Fruit fly (Drosophila melanogaster) whole organism, prepupa: ENCODE measurements around the gene msl-3.

Experiments used
- Blimp-1 ChIP-seq: fragments of 200-800 bp; sonication (Bioruptor generic); optimal IDR thresholded peaks from 3 replicates; lab custom pipeline; 2017; ENCODE audit warnings: missing biosample characterization, missing genetic modification characterization, mild to moderate bottlenecking, moderate library complexity, missing genetic modification reagents
- CG10631 ChIP-seq: fragments of 200-800 bp; sonication (Bioruptor generic); optimal IDR thresholded peaks from 2 replicates; lab custom pipeline; 2016; ENCODE audit warnings: missing biosample characterization, missing genetic modification characterization
- CG10669 ChIP-seq: fragments of 200-800 bp; sonication (Bioruptor generic); optimal IDR thresholded peaks from 3 replicates; lab custom pipeline; 2018; ENCODE audit warnings: missing biosample characterization, mild to moderate bottlenecking, missing genetic modification characterization, moderate library complexity
- CG11294 ChIP-seq: fragments of 200-800 bp; sonication (Bioruptor generic); IDR thresholded peaks from 2 replicates; pipeline ENCODE4 v1.3.6; 2022; ENCODE audit warnings: missing biosample characterization, missing genetic modification characterization
- CG11762 ChIP-seq: fragments of 200-800 bp; sonication (Bioruptor generic); optimal IDR thresholded peaks from 3 replicates; lab custom pipeline; 2016; ENCODE audit warnings: missing biosample characterization, missing genetic modification characterization; ENCODE audit not compliant: insufficient read depth
- CG15336 ChIP-seq: fragments of 200-800 bp; sonication (Bioruptor generic); IDR thresholded peaks from 2 replicates; pipeline ENCODE4 v1.3.6; 2022; ENCODE audit warnings: missing biosample characterization, missing genetic modification characterization
- CG1621 ChIP-seq: fragments of 200-800 bp; sonication (Bioruptor generic); optimal IDR thresholded peaks from 3 replicates; lab custom pipeline; 2018; ENCODE audit warnings: missing biosample characterization, mild to moderate bottlenecking, missing genetic modification characterization
- CG16779 ChIP-seq: fragments of 200-800 bp; sonication (Bioruptor generic); optimal IDR thresholded peaks from 3 replicates; lab custom pipeline; 2017; ENCODE audit warnings: missing biosample characterization, mild to moderate bottlenecking, missing genetic modification characterization
- CG3032 ChIP-seq: fragments of 200-800 bp; optimal IDR thresholded peaks from 2 replicates; lab custom pipeline; 2019; ENCODE audit warnings: missing biosample characterization, mild to moderate bottlenecking, missing genetic modification characterization, moderate library complexity
- CG32006 ChIP-seq: fragments of 200-800 bp; sonication (Bioruptor generic); optimal IDR thresholded peaks from 3 replicates; lab custom pipeline; 2017; ENCODE audit warnings: missing biosample characterization, mild to moderate bottlenecking, missing genetic modification characterization
- CG34406 ChIP-seq: fragments of 200-800 bp; sonication (Bioruptor generic); optimal IDR thresholded peaks from 3 replicates; lab custom pipeline; 2016; ENCODE audit warnings: missing biosample characterization, missing genetic modification characterization
- CG3919 ChIP-seq: fragments of 200-800 bp; sonication (Bioruptor generic); optimal IDR thresholded peaks from 3 replicates; lab custom pipeline; 2016; ENCODE audit warnings: missing biosample characterization, missing genetic modification characterization
- CG4318 ChIP-seq: fragments of 200-800 bp; sonication (Bioruptor generic); optimal IDR thresholded peaks from 3 replicates; lab custom pipeline; 2017; ENCODE audit warnings: missing biosample characterization, mild to moderate bottlenecking, missing genetic modification characterization
- CG6163 ChIP-seq: fragments of 200-800 bp; sonication (Bioruptor generic); IDR thresholded peaks from 3 replicates; pipeline ENCODE4 v1.3.6; 2022; ENCODE audit warnings: missing biosample characterization, missing genetic modification characterization
- CG6276 ChIP-seq: fragments of 200-800 bp; sonication (Bioruptor generic); optimal IDR thresholded peaks from 2 replicates; lab custom pipeline; 2017; ENCODE audit warnings: missing biosample characterization, mild to moderate bottlenecking, missing genetic modification characterization
- CG6808 ChIP-seq: fragments of 200-800 bp; sonication (Bioruptor generic); optimal IDR thresholded peaks from 3 replicates; lab custom pipeline; 2017; ENCODE audit warnings: missing biosample characterization, missing genetic modification characterization, mild to moderate bottlenecking, moderate library complexity, missing genetic modification reagents
- CG6854 ChIP-seq: fragments of 200-800 bp; sonication (Bioruptor generic); optimal IDR thresholded peaks from 2 replicates; lab custom pipeline; 2017; ENCODE audit warnings: missing biosample characterization, mild to moderate bottlenecking, missing genetic modification characterization
- CG7368 ChIP-seq: fragments of 200-800 bp; sonication (Bioruptor generic); optimal IDR thresholded peaks from 3 replicates; lab custom pipeline; 2016; ENCODE audit warnings: missing biosample characterization, missing genetic modification characterization
- CG8319 ChIP-seq: fragments of 200-800 bp; sonication (Bioruptor generic); optimal IDR thresholded peaks from 3 replicates; lab custom pipeline; 2016; ENCODE audit warnings: missing biosample characterization, missing genetic modification characterization
- CG8632 ChIP-seq: fragments of 200-800 bp; sonication (Bioruptor generic); optimal IDR thresholded peaks from 3 replicates; lab custom pipeline; 2016; ENCODE audit warnings: missing biosample characterization, missing genetic modification characterization
- CG9139 ChIP-seq: fragments of 200-800 bp; sonication (Bioruptor generic); optimal IDR thresholded peaks from 3 replicates; lab custom pipeline; 2017; ENCODE audit warnings: missing biosample characterization, mild to moderate bottlenecking, missing genetic modification characterization
- Eip75B ChIP-seq: fragments of 200-800 bp; sonication (Bioruptor generic); optimal IDR thresholded peaks from 3 replicates; lab custom pipeline; 2016; ENCODE audit warnings: missing biosample characterization, missing genetic modification characterization
- Eip78C ChIP-seq: fragments of 200-800 bp; sonication (Bioruptor generic); peaks from one replicate; lab custom pipeline; 2016; ENCODE audit warnings: missing biosample characterization, missing genetic modification characterization
- Eip93F ChIP-seq: fragments of 200-800 bp; sonication (Bioruptor generic); optimal IDR thresholded peaks from 2 replicates; lab custom pipeline; 2016; ENCODE audit warnings: missing biosample characterization, mild to moderate bottlenecking, missing genetic modification characterization
- Ets21C ChIP-seq: fragments of 200-800 bp; sonication (Bioruptor generic); optimal IDR thresholded peaks from 3 replicates; lab custom pipeline; 2016; ENCODE audit warnings: missing biosample characterization, missing genetic modification characterization
- Ets96B ChIP-seq: fragments of 200-800 bp; optimal IDR thresholded peaks from 2 replicates; lab custom pipeline; 2019; ENCODE audit warnings: missing biosample characterization, mild to moderate bottlenecking, missing genetic modification characterization, moderate library complexity
- Gug ChIP-seq: fragments of 200-800 bp; sonication (Bioruptor generic); IDR thresholded peaks from 2 replicates; pipeline ENCODE4 v1.3.6; 2022; ENCODE audit warnings: missing biosample characterization, missing genetic modification characterization
- Hr38 ChIP-seq: sonication (Bioruptor generic); optimal IDR thresholded peaks from 2 replicates; lab custom pipeline; 2016; ENCODE audit warnings: missing biosample characterization, missing genetic modification characterization
- Hr39 ChIP-seq: fragments of 200-800 bp; sonication (Bioruptor generic); optimal IDR thresholded peaks from 2 replicates; lab custom pipeline; 2016; ENCODE audit warnings: missing biosample characterization, missing genetic modification characterization
- OdsH ChIP-seq: fragments of 200-800 bp; sonication (Bioruptor generic); optimal IDR thresholded peaks from 3 replicates; lab custom pipeline; 2016; ENCODE audit warnings: missing biosample characterization, missing genetic modification characterization
- Sox102F ChIP-seq: fragments of 200-800 bp; sonication (Bioruptor generic); optimal IDR thresholded peaks from 2 replicates; lab custom pipeline; 2016; ENCODE audit warnings: missing biosample characterization, mild to moderate bottlenecking, missing genetic modification characterization
- Sox15 ChIP-seq: fragments of 200-800 bp; sonication (Bioruptor generic); optimal IDR thresholded peaks from 3 replicates; lab custom pipeline; 2016; ENCODE audit warnings: missing biosample characterization, missing genetic modification characterization
- achi ChIP-seq: fragments of 200-800 bp; sonication (Bioruptor generic); optimal IDR thresholded peaks from 3 replicates; lab custom pipeline; 2016; ENCODE audit warnings: missing biosample characterization, missing genetic modification characterization
- acj6 ChIP-seq: fragments of 200-800 bp; sonication (Bioruptor generic); optimal IDR thresholded peaks from 3 replicates; lab custom pipeline; 2016; ENCODE audit warnings: missing biosample characterization, missing genetic modification characterization
- cyc ChIP-seq: fragments of 200-800 bp; sonication (Bioruptor generic); optimal IDR thresholded peaks from 3 replicates; lab custom pipeline; 2016; ENCODE audit warnings: missing biosample characterization, missing genetic modification characterization
- dac ChIP-seq: fragments of 200-800 bp; sonication (Bioruptor generic); optimal IDR thresholded peaks from 2 replicates; lab custom pipeline; 2017; ENCODE audit warnings: missing biosample characterization, mild to moderate bottlenecking, missing genetic modification characterization
- esn ChIP-seq: fragments of 200-800 bp; sonication (Bioruptor generic); optimal IDR thresholded peaks from 2 replicates; lab custom pipeline; 2016; ENCODE audit warnings: missing biosample characterization, mild to moderate bottlenecking, missing genetic modification characterization, moderate library complexity
- fd59A ChIP-seq: fragments of 200-800 bp; sonication (Bioruptor generic); optimal IDR thresholded peaks from 2 replicates; lab custom pipeline; 2017; ENCODE audit warnings: missing biosample characterization, mild to moderate bottlenecking, missing genetic modification characterization, missing genetic modification reagents
- fd85E ChIP-seq: fragments of 200-800 bp; sonication (Bioruptor generic); optimal IDR thresholded peaks from 3 replicates; lab custom pipeline; 2016; ENCODE audit warnings: missing biosample characterization, missing genetic modification characterization
- fkh ChIP-seq: fragments of 200-800 bp; sonication (Bioruptor generic); optimal IDR thresholded peaks from 3 replicates; lab custom pipeline; 2017; ENCODE audit warnings: missing biosample characterization, mild to moderate bottlenecking, missing genetic modification characterization, moderate library complexity
- lz ChIP-seq: fragments of 200-800 bp; sonication (Bioruptor generic); optimal IDR thresholded peaks from 3 replicates; lab custom pipeline; 2016; ENCODE audit warnings: missing biosample characterization, missing genetic modification characterization
- pdm3 ChIP-seq: fragments of 200-800 bp; sonication (Bioruptor generic); optimal IDR thresholded peaks from 3 replicates; lab custom pipeline; 2016; ENCODE audit warnings: missing biosample characterization, missing genetic modification characterization
- svp ChIP-seq: fragments of 200-800 bp; sonication (Bioruptor generic); peaks from one replicate; lab custom pipeline; 2016; ENCODE audit warnings: missing biosample characterization, missing genetic modification characterization
- topi ChIP-seq: fragments of 200-800 bp; sonication (Bioruptor generic); optimal IDR thresholded peaks from 3 replicates; lab custom pipeline; 2016; ENCODE audit warnings: missing biosample characterization, missing genetic modification characterization
- vri ChIP-seq: fragments of 200-800 bp; sonication (Bioruptor generic); optimal IDR thresholded peaks from 3 replicates; lab custom pipeline; 2016; ENCODE audit warnings: missing biosample characterization, mild to moderate bottlenecking, missing genetic modification characterization

Gene msl-3

DNA sequence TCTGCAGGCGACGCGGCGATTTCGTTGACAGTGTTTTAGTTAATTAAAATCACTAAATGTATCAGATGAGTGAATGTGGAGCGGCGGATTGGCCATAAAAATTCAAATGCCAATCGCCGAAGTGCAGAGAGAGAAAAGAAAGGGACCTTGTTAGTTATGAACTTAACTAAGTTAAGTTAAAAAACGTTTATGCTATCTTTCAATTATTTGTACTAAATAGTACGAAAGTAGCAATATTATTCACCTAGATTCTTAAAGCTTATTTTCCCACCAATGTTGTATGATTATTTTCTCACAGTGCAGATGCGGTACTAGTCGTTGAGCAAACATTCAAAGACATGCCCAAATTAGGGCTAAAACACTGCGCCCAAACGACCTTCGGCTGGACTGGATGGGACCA, 34.6 kb downstream of the msl-3 start (continued):
- TF ChIP-seq Gug (GFP tag; lab: Robert Waterston, UW) (no peak), CG11762 (GFP tag; lab: Kevin White, UChicago) (peak; percentile 43), CG6276 (GFP tag; lab: Kevin White, UChicago) (no peak), Hr38 (GFP tag; lab: Kevin White, UChicago) (no peak), vri (no peak), Sox102F (no peak), fd59A (GFP tag; lab: Kevin White, UChicago) (no peak), topi (GFP tag; lab: Kevin White, UChicago) (peak; percentile 26), cyc (peak; percentile 17), CG6163 (GFP tag; lab: Robert Waterston, UW) (peak; percentile 47; the same call in 2 of the 3 replicates), CG8632 (GFP tag; lab: Kevin White, UChicago) (peak; percentile 26), CG6854 (GFP tag; lab: Kevin White, UChicago) (no peak), pdm3 (GFP tag; lab: Kevin White, UChicago) (peak; percentile 45), Ets96B (peak; percentile 39), Eip75B (GFP tag; lab: Kevin White, UChicago) (peak; percentile 50), CG9139 (GFP tag; lab: Kevin White, UChicago) (no peak), CG16779 (tag; lab: Kevin White, UChicago) (no peak), CG32006 (GFP tag; lab: Kevin White, UChicago) (peak; percentile 25), CG11294 (GFP tag; lab: Robert Waterston, UW) (no peak), CG15336 (GFP tag; lab: Robert Waterston, UW) (0 out of 2 replicates have a peak, but pooled peaks have one; percentile 30), Sox15 (no peak), CG10631 (GFP tag; lab: Kevin White, UChicago) (peak; percentile 31), Blimp-1 (GFP tag; lab: Kevin White, UChicago) (no peak), esn (GFP tag; lab: Kevin White, UChicago) (no peak), CG34406 (peak; percentile 24), CG8319 (GFP tag; lab: Kevin White, UChicago) (peak; percentile 60), Ets21C (GFP tag; lab: Kevin White, UChicago) (no peak), fd85E (no peak), achi (GFP tag; lab: Kevin White, UChicago) (peak; percentile 39), CG1621 (tag; lab: Kevin White, UChicago) (no peak), CG6808 (GFP tag; lab: Kevin White, UChicago) (peak; percentile 22), CG7368 (peak; percentile 64), acj6 (peak; percentile 43), CG3919 (peak; percentile 77), svp (GFP tag; lab: Kevin White, UChicago) (peak; percentile 72), Eip78C (GFP tag; lab: Kevin White, UChicago) (peak; percentile 79), OdsH (GFP tag; lab: Kevin White, UChicago) (peak; percentile 18), dac (GFP tag; lab: Kevin White, UChicago) (no peak), CG3032 (tag; lab: Kevin White, UChicago) (peak; percentile 43), lz (GFP tag; lab: Kevin White, UChicago) (no peak), CG10669 (GFP tag; lab: Kevin White, UChicago) (peak; percentile 44), CG4318 (GFP tag; lab: Kevin White, UChicago) (no peak)

DNA sequence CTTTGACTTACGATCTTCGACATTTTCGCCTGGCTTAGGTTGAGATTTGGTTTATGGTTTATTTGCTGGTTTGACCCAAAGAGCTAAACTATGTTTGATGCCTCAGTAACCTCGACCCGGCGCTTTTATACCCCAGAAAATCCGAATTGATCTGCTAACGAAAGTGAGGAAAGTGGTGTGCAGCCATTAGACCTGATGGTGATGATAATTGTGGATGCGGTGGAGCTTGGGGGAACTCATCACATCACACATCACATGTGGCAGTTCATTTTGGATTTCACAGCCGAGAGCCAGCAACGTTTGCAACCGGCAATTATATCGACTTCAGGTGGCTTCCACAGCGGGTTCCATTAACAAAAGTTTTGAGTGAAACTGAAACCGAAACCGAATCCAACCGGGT, 36.6 kb downstream of the msl-3 start, which contains the start of gene Cpr65Eb:
Cpr65Eb (minus strand) TSS at position 101 of the 400 bp plus-strand sequence.
- TF ChIP-seq CG11762 (GFP tag; lab: Kevin White, UChicago), result no peak
- no peak for TF ChIP-seq CG8319 (GFP tag; lab: Kevin White, UChicago)
- no peak for TF ChIP-seq svp (GFP tag; lab: Kevin White, UChicago)
- no peak for TF ChIP-seq Sox15
- no peak for TF ChIP-seq lz (GFP tag; lab: Kevin White, UChicago)
- TF ChIP-seq CG6276 (GFP tag; lab: Kevin White, UChicago), result no peak
- no peak for TF ChIP-seq CG1621 (tag; lab: Kevin White, UChicago)
- TF ChIP-seq Hr39 (GFP tag; lab: Kevin White, UChicago), result no peak
- no peak for TF ChIP-seq CG6854 (GFP tag; lab: Kevin White, UChicago)
- TF ChIP-seq cyc, result no peak
- TF ChIP-seq Eip93F (GFP tag; lab: Kevin White, UChicago), result no peak
- no peak for TF ChIP-seq dac (GFP tag; lab: Kevin White, UChicago)
- no peak for TF ChIP-seq fkh (GFP tag; lab: Kevin White, UChicago)
